Worm (Caenorhabditis elegans) whole organism, L4/young adult: ENCODE results near the gene nhl-1.

Experiments
- W03F9.2 ChIP-seq: fragments of 150-350 bp; optimal IDR thresholded peaks from 2 replicates; lab custom pipeline; 2014; ENCODE audit warnings: missing biosample characterization, missing genetic modification characterization
- dao-5 ChIP-seq: sonication (generic microtip); optimal IDR thresholded peaks from 2 replicates; lab custom pipeline; 2016; ENCODE audit warnings: missing genotype, missing genetic modification characterization, moderate library complexity, missing compliant biosample characterization
- him-1 ChIP-seq: sonication (generic microtip); optimal IDR thresholded peaks from 2 replicates; lab custom pipeline; 2016; ENCODE audit warnings: missing genotype, missing genetic modification reagents, missing genetic modification characterization, missing compliant biosample characterization

DNA sequence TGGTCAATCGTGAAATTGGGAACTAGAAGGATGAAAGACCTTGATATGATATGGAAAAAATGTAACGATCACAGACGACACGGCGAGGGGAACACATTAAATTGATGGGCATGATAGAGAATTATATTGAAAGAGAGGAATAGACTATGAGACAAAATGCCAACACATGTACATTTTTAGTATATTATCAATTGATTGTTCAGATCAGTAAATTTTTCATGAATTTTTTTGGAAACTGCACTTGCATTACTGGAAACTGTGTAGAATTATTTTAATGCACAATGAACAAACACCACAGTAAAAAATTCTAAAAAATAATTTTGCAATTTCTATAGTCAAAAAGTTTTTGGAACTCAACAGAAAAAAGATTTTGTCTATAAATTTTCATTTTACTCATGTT, 19.5 kb upstream of the nhl-1 start:
- TF ChIP-seq W03F9.2 (tag; lab: Kevin White, UChicago) (no peak), dao-5 (tag; lab: Kevin White, UChicago) (no peak), him-1 (tag; lab: Kevin White, UChicago) (no peak)
